Fruit fly (Drosophila melanogaster) whole organism, prepupa: ENCODE results near the gene CG44085.

Source experiments
- CG10631 ChIP-seq: fragments of 200-800 bp; sonication (Bioruptor generic); optimal IDR thresholded peaks from 2 replicates; lab custom pipeline; 2016; ENCODE audit warnings: missing biosample characterization, missing genetic modification characterization
- CG11294 ChIP-seq: fragments of 200-800 bp; sonication (Bioruptor generic); IDR thresholded peaks from 2 replicates; pipeline ENCODE4 v1.3.6; 2022; ENCODE audit warnings: missing biosample characterization, missing genetic modification characterization
- CG11902 ChIP-seq: fragments of 200-800 bp; sonication (Bioruptor generic); optimal IDR thresholded peaks from 3 replicates; lab custom pipeline; 2016; ENCODE audit warnings: missing biosample characterization, missing genetic modification characterization
- CG15336 ChIP-seq: fragments of 200-800 bp; sonication (Bioruptor generic); IDR thresholded peaks from 2 replicates; pipeline ENCODE4 v1.3.6; 2022; ENCODE audit warnings: missing biosample characterization, missing genetic modification characterization
- CG16779 ChIP-seq: fragments of 200-800 bp; sonication (Bioruptor generic); optimal IDR thresholded peaks from 3 replicates; lab custom pipeline; 2017; ENCODE audit warnings: missing biosample characterization, mild to moderate bottlenecking, missing genetic modification characterization
- CG3032 ChIP-seq: fragments of 200-800 bp; optimal IDR thresholded peaks from 2 replicates; lab custom pipeline; 2019; ENCODE audit warnings: missing biosample characterization, mild to moderate bottlenecking, missing genetic modification characterization, moderate library complexity
- CG31627 ChIP-seq: fragments of 200-800 bp; sonication (Bioruptor generic); optimal IDR thresholded peaks from 3 replicates; lab custom pipeline; 2016; ENCODE audit warnings: missing biosample characterization, missing genetic modification characterization
- CG32006 ChIP-seq: fragments of 200-800 bp; sonication (Bioruptor generic); optimal IDR thresholded peaks from 3 replicates; lab custom pipeline; 2017; ENCODE audit warnings: missing biosample characterization, mild to moderate bottlenecking, missing genetic modification characterization
- CG34406 ChIP-seq: fragments of 200-800 bp; sonication (Bioruptor generic); optimal IDR thresholded peaks from 3 replicates; lab custom pipeline; 2016; ENCODE audit warnings: missing biosample characterization, missing genetic modification characterization
- CG3919 ChIP-seq: fragments of 200-800 bp; sonication (Bioruptor generic); optimal IDR thresholded peaks from 3 replicates; lab custom pipeline; 2016; ENCODE audit warnings: missing biosample characterization, missing genetic modification characterization
- CG6163 ChIP-seq: fragments of 200-800 bp; sonication (Bioruptor generic); IDR thresholded peaks from 3 replicates; pipeline ENCODE4 v1.3.6; 2022; ENCODE audit warnings: missing biosample characterization, missing genetic modification characterization
- CG6276 ChIP-seq: fragments of 200-800 bp; sonication (Bioruptor generic); optimal IDR thresholded peaks from 2 replicates; lab custom pipeline; 2017; ENCODE audit warnings: missing biosample characterization, mild to moderate bottlenecking, missing genetic modification characterization
- CG6854 ChIP-seq: fragments of 200-800 bp; sonication (Bioruptor generic); optimal IDR thresholded peaks from 2 replicates; lab custom pipeline; 2017; ENCODE audit warnings: missing biosample characterization, mild to moderate bottlenecking, missing genetic modification characterization
- CG7368 ChIP-seq: fragments of 200-800 bp; sonication (Bioruptor generic); optimal IDR thresholded peaks from 3 replicates; lab custom pipeline; 2016; ENCODE audit warnings: missing biosample characterization, missing genetic modification characterization
- CG8119 ChIP-seq: fragments of 200-800 bp; sonication (Bioruptor generic); IDR thresholded peaks from 3 replicates; pipeline ENCODE4 v1.3.6; 2022; ENCODE audit warnings: missing biosample characterization, missing genetic modification characterization
- CG8319 ChIP-seq: fragments of 200-800 bp; sonication (Bioruptor generic); optimal IDR thresholded peaks from 3 replicates; lab custom pipeline; 2016; ENCODE audit warnings: missing biosample characterization, missing genetic modification characterization
- CG9139 ChIP-seq: fragments of 200-800 bp; sonication (Bioruptor generic); optimal IDR thresholded peaks from 3 replicates; lab custom pipeline; 2017; ENCODE audit warnings: missing biosample characterization, mild to moderate bottlenecking, missing genetic modification characterization
- Eip75B ChIP-seq: fragments of 200-800 bp; sonication (Bioruptor generic); optimal IDR thresholded peaks from 3 replicates; lab custom pipeline; 2016; ENCODE audit warnings: missing biosample characterization, missing genetic modification characterization
- Eip78C ChIP-seq: fragments of 200-800 bp; sonication (Bioruptor generic); peaks from one replicate; lab custom pipeline; 2016; ENCODE audit warnings: missing biosample characterization, missing genetic modification characterization
- Eip93F ChIP-seq: fragments of 200-800 bp; sonication (Bioruptor generic); optimal IDR thresholded peaks from 2 replicates; lab custom pipeline; 2016; ENCODE audit warnings: missing biosample characterization, mild to moderate bottlenecking, missing genetic modification characterization
- Ets21C ChIP-seq: fragments of 200-800 bp; sonication (Bioruptor generic); optimal IDR thresholded peaks from 3 replicates; lab custom pipeline; 2016; ENCODE audit warnings: missing biosample characterization, missing genetic modification characterization
- Ets96B ChIP-seq: fragments of 200-800 bp; optimal IDR thresholded peaks from 2 replicates; lab custom pipeline; 2019; ENCODE audit warnings: missing biosample characterization, mild to moderate bottlenecking, missing genetic modification characterization, moderate library complexity
- Hr39 ChIP-seq: fragments of 200-800 bp; sonication (Bioruptor generic); optimal IDR thresholded peaks from 2 replicates; lab custom pipeline; 2016; ENCODE audit warnings: missing biosample characterization, missing genetic modification characterization
- Hr4 ChIP-seq: fragments of 200-800 bp; sonication (Bioruptor generic); optimal IDR thresholded peaks from 3 replicates; lab custom pipeline; 2016; ENCODE audit warnings: missing biosample characterization, missing genetic modification characterization
- Lpt ChIP-seq: fragments of 200-800 bp; sonication (Bioruptor generic); optimal IDR thresholded peaks from 3 replicates; lab custom pipeline; 2016; ENCODE audit warnings: missing biosample characterization, missing genetic modification characterization
- Met ChIP-seq: fragments of 200-800 bp; sonication (Bioruptor generic); optimal IDR thresholded peaks from 3 replicates; lab custom pipeline; 2016; ENCODE audit warnings: missing biosample characterization, missing genetic modification characterization
- OdsH ChIP-seq: fragments of 200-800 bp; sonication (Bioruptor generic); optimal IDR thresholded peaks from 3 replicates; lab custom pipeline; 2016; ENCODE audit warnings: missing biosample characterization, missing genetic modification characterization
- Sox102F ChIP-seq: fragments of 200-800 bp; sonication (Bioruptor generic); optimal IDR thresholded peaks from 2 replicates; lab custom pipeline; 2016; ENCODE audit warnings: missing biosample characterization, mild to moderate bottlenecking, missing genetic modification characterization
- Sox14 ChIP-seq: fragments of 200-800 bp; sonication (Bioruptor generic); optimal IDR thresholded peaks from 3 replicates; lab custom pipeline; 2016; ENCODE audit warnings: missing biosample characterization, missing genetic modification characterization
- Sox15 ChIP-seq: fragments of 200-800 bp; sonication (Bioruptor generic); optimal IDR thresholded peaks from 3 replicates; lab custom pipeline; 2016; ENCODE audit warnings: missing biosample characterization, missing genetic modification characterization
- achi ChIP-seq: fragments of 200-800 bp; sonication (Bioruptor generic); optimal IDR thresholded peaks from 3 replicates; lab custom pipeline; 2016; ENCODE audit warnings: missing biosample characterization, missing genetic modification characterization
- acj6 ChIP-seq: fragments of 200-800 bp; sonication (Bioruptor generic); optimal IDR thresholded peaks from 3 replicates; lab custom pipeline; 2016; ENCODE audit warnings: missing biosample characterization, missing genetic modification characterization
- cyc ChIP-seq: fragments of 200-800 bp; sonication (Bioruptor generic); optimal IDR thresholded peaks from 3 replicates; lab custom pipeline; 2016; ENCODE audit warnings: missing biosample characterization, missing genetic modification characterization
- dac ChIP-seq: fragments of 200-800 bp; sonication (Bioruptor generic); optimal IDR thresholded peaks from 2 replicates; lab custom pipeline; 2017; ENCODE audit warnings: missing biosample characterization, mild to moderate bottlenecking, missing genetic modification characterization
- dsx ChIP-seq: fragments of 200-800 bp; optimal IDR thresholded peaks from 3 replicates; lab custom pipeline; 2019; ENCODE audit warnings: missing biosample characterization, mild to moderate bottlenecking, missing genetic modification characterization, moderate library complexity; ENCODE audit not compliant: poor library complexity, severe bottlenecking
- esn ChIP-seq: fragments of 200-800 bp; sonication (Bioruptor generic); optimal IDR thresholded peaks from 2 replicates; lab custom pipeline; 2016; ENCODE audit warnings: missing biosample characterization, mild to moderate bottlenecking, missing genetic modification characterization, moderate library complexity
- fd59A ChIP-seq: fragments of 200-800 bp; sonication (Bioruptor generic); optimal IDR thresholded peaks from 2 replicates; lab custom pipeline; 2017; ENCODE audit warnings: missing biosample characterization, mild to moderate bottlenecking, missing genetic modification characterization, missing genetic modification reagents
- fd85E ChIP-seq: fragments of 200-800 bp; sonication (Bioruptor generic); optimal IDR thresholded peaks from 3 replicates; lab custom pipeline; 2016; ENCODE audit warnings: missing biosample characterization, missing genetic modification characterization
- fkh ChIP-seq: fragments of 200-800 bp; sonication (Bioruptor generic); optimal IDR thresholded peaks from 3 replicates; lab custom pipeline; 2017; ENCODE audit warnings: missing biosample characterization, mild to moderate bottlenecking, missing genetic modification characterization, moderate library complexity
- net ChIP-seq: fragments of 200-800 bp; sonication (Bioruptor generic); optimal IDR thresholded peaks from 3 replicates; lab custom pipeline; 2016; ENCODE audit warnings: missing biosample characterization, missing genetic modification characterization
- pdm3 ChIP-seq: fragments of 200-800 bp; sonication (Bioruptor generic); optimal IDR thresholded peaks from 3 replicates; lab custom pipeline; 2016; ENCODE audit warnings: missing biosample characterization, missing genetic modification characterization
- salr ChIP-seq, 2 experiments: fragments of 200-800 bp; sonication (Bioruptor generic); optimal IDR thresholded peaks; 3 replicates each; lab custom pipeline; 2016 to 2018; ENCODE audit warnings: missing biosample characterization in 2 of 2, missing genetic modification characterization in 2 of 2, mild to moderate bottlenecking in 1 of 2
- ss ChIP-seq, 2 experiments: fragments of 200-800 bp; sonication (Bioruptor generic); optimal IDR thresholded peaks; 2 replicates in 1 of 2; 3 replicates in 1 of 2; lab custom pipeline; 2017 to 2018; ENCODE audit warnings: mild to moderate bottlenecking in 2 of 2, missing biosample characterization in 2 of 2, missing genetic modification characterization in 2 of 2, moderate library complexity in 1 of 2
- svp ChIP-seq: fragments of 200-800 bp; sonication (Bioruptor generic); peaks from one replicate; lab custom pipeline; 2016; ENCODE audit warnings: missing biosample characterization, missing genetic modification characterization

Gene CG44085

dm6 chr2L:13257177-13257576 lies 3.6 kb upstream of the CG44085 start, which contains the start of gene Naa20B:
Gene Naa20B (plus strand): TSS chr2L:13257477.
- no peak for TF ChIP-seq pdm3 (GFP tag; lab: Kevin White, UChicago)
- no peak for TF ChIP-seq fd85E
- TF ChIP-seq Hr39 (GFP tag; lab: Kevin White, UChicago): no peak
- TF ChIP-seq CG7368 (GFP tag; lab: Kevin White, UChicago): no peak
- TF ChIP-seq Sox102F (GFP tag; lab: Kevin White, UChicago): no peak
- TF ChIP-seq esn (GFP tag; lab: Kevin White, UChicago): no peak
- TF ChIP-seq CG6854 (GFP tag; lab: Kevin White, UChicago): no peak
- no peak for TF ChIP-seq cyc (GFP tag; lab: Kevin White, UChicago)
- no peak for TF ChIP-seq svp (GFP tag; lab: Kevin White, UChicago)
- TF ChIP-seq CG9139 (GFP tag; lab: Kevin White, UChicago): no peak
- TF ChIP-seq, all 60 proteins: peak for 0

DNA sequence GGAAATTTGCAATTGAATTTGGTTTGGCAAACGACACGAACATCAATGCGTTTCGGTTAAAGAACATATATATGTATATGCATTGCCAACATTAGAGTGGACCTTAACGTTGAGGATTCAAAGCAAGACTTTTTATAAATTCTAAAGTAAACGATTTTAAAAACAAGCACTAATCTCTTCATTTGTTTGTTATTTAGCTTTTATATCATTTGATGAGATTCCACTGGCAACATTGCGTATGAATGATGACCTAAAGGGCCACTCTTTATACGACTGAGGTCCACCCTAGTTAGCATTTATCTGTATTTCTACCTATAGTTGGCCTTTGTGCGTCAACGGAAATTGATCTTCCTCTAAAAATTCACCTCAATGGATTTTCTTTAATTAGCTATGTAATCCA lies 2.1 kb upstream of the CG44085 start:
- TF ChIP-seq Eip75B (no peak), Eip78C (GFP tag; lab: Kevin White, UChicago) (peak; percentile 82), Sox102F (GFP tag; lab: Kevin White, UChicago) (no peak), dsx (GFP tag; lab: Kevin White, UChicago) (no peak), CG8319 (no peak), pdm3 (GFP tag; lab: Kevin White, UChicago) (peak; percentile 32), CG34406 (no peak), CG31627 (GFP tag; lab: Kevin White, UChicago) (no peak), achi (GFP tag; lab: Kevin White, UChicago) (peak; percentile 48), CG3919 (GFP tag; lab: Kevin White, UChicago) (peak; percentile 42), fd59A (no peak), CG10631 (GFP tag; lab: Kevin White, UChicago) (peak; percentile 21), dac (GFP tag; lab: Kevin White, UChicago) (no peak), Met (peak; percentile 18), Sox15 (no peak), Lpt (peak; percentile 18), fkh (GFP tag; lab: Kevin White, UChicago) (no peak), net (GFP tag; lab: Kevin White, UChicago) (peak; percentile 22), Sox14 (GFP tag; lab: Kevin White, UChicago) (no peak), Ets21C (no peak), esn (GFP tag; lab: Kevin White, UChicago) (no peak), CG3032 (tag; lab: Kevin White, UChicago) (no peak), CG32006 (GFP tag; lab: Kevin White, UChicago) (peak; percentile 24), acj6 (GFP tag; lab: Kevin White, UChicago) (no peak), CG16779 (no peak), CG11902 (GFP tag; lab: Kevin White, UChicago) (no peak), OdsH (GFP tag; lab: Kevin White, UChicago) (peak; percentile 35), CG11294 (no peak), Ets96B (tag; lab: Kevin White, UChicago) (no peak), ss (GFP tag; optimal IDR thresholded peaks at IDR 0.05; lab: Kevin White, UChicago) (no peak), CG8119 (peak; percentile 60; the same call in 2 of the 3 replicates), Eip93F (GFP tag; lab: Kevin White, UChicago) (no peak), CG6276 (GFP tag; lab: Kevin White, UChicago) (peak; percentile 52), salr (GFP tag; optimal IDR thresholded peaks at IDR 0.05; lab: Kevin White, UChicago) (no peak), Hr4 (peak; percentile 29), cyc (GFP tag; lab: Kevin White, UChicago) (no peak), svp (GFP tag; lab: Kevin White, UChicago) (no peak), CG6163 (peak; percentile 53; the same call in 1 of the 3 replicates), CG15336 (GFP tag; lab: Robert Waterston, UW) (peak; percentile 66)
